Worm (Caenorhabditis elegans) whole organism, L4 larva: ENCODE data around the gene F41E6.17.

ENCODE experiments used
- T20F7.1 ChIP-seq: fragments of 200-800 bp; sonication (Bioruptor generic); optimal IDR thresholded peaks from 2 replicates; lab custom pipeline; 2018; ENCODE audit warnings: mild to moderate bottlenecking, missing genetic modification characterization, missing compliant biosample characterization
- Y105C5A.15 ChIP-seq: fragments of 200-800 bp; sonication (Bioruptor generic); IDR thresholded peaks from 2 replicates; pipeline ENCODE4 v1.3.6; 2022; ENCODE audit warnings: missing genetic modification characterization, missing compliant biosample characterization
- ZK337.2 ChIP-seq: fragments of 200-800 bp; sonication (Bioruptor generic); IDR thresholded peaks from 2 replicates; pipeline ENCODE4 v1.3.6; 2022; ENCODE audit warnings: missing genetic modification reagents, missing genetic modification characterization, missing compliant biosample characterization
- ZK546.5 ChIP-seq, 2 experiments: sonication (generic microtip); optimal IDR thresholded peaks; 2 replicates each; lab custom pipeline; 2017; ENCODE audit warnings: missing biosample characterization in 2 of 2, missing genetic modification characterization in 2 of 2
- aha-1 ChIP-seq: fragments of 150-350 bp; peaks from one replicate; lab custom pipeline; 2014; ENCODE audit warnings: missing biosample characterization, missing genetic modification characterization
- arid-1 ChIP-seq: fragments of 200-800 bp; sonication (Bioruptor generic); conservative IDR thresholded peaks from 2 replicates; pipeline ENCODE4 v1.3.6; 2022; ENCODE audit warnings: missing genetic modification reagents, missing genetic modification characterization, missing compliant biosample characterization
- attf-4 ChIP-seq: sonication (generic microtip); optimal IDR thresholded peaks from 3 replicates; lab custom pipeline; 2017; ENCODE audit warnings: missing biosample characterization, missing genetic modification characterization
- ceh-20 ChIP-seq: fragments of 200-800 bp; sonication (Bioruptor generic); IDR thresholded peaks from 2 replicates; pipeline ENCODE4 v1.3.6; 2022; ENCODE audit warnings: missing genetic modification reagents, missing genetic modification characterization, missing compliant biosample characterization
- ceh-28 ChIP-seq: fragments of 150-350 bp; optimal IDR thresholded peaks from 2 replicates; lab custom pipeline; 2014; ENCODE audit warnings: missing biosample characterization, missing genetic modification reagents, missing genetic modification characterization
- ceh-62 ChIP-seq: sonication (generic microtip); optimal IDR thresholded peaks from 2 replicates; lab custom pipeline; 2017; ENCODE audit warnings: missing biosample characterization, missing genetic modification characterization
- ces-1 ChIP-seq: fragments of 150-350 bp; sonication (generic microtip); optimal IDR thresholded peaks from 4 replicates; lab custom pipeline; 2014; ENCODE audit warnings: missing biosample characterization, missing genetic modification reagents, missing genetic modification characterization
- daf-12 ChIP-seq: fragments of 150-350 bp; optimal IDR thresholded peaks from 2 replicates; lab custom pipeline; 2014; ENCODE audit warnings: missing biosample characterization, missing genetic modification reagents, missing genetic modification characterization
- daf-16 ChIP-seq, 3 experiments: sonication (generic microtip); optimal IDR thresholded peaks; 2 replicates each; lab custom pipeline; 2016 to 2017; ENCODE audit warnings: missing genetic modification characterization in 3 of 3, missing genetic modification reagents in 3 of 3, mild to moderate bottlenecking in 2 of 3, missing compliant biosample characterization in 2 of 3, missing biosample characterization in 1 of 3, moderate library complexity in 1 of 3
- dmd-6 ChIP-seq: fragments of 200-800 bp; sonication (Bioruptor generic); IDR thresholded peaks from 2 replicates; pipeline ENCODE4 v1.3.6; 2022; ENCODE audit warnings: missing genetic modification reagents, missing genetic modification characterization, missing compliant biosample characterization
- dpl-1 ChIP-seq: fragments of 150-350 bp; optimal IDR thresholded peaks from 2 replicates; lab custom pipeline; 2014; ENCODE audit warnings: missing biosample characterization, missing genetic modification reagents, missing genetic modification characterization
- duxl-1 ChIP-seq: sonication (generic microtip); optimal IDR thresholded peaks from 2 replicates; lab custom pipeline; 2016; ENCODE audit warnings: mild to moderate bottlenecking, missing genetic modification characterization, moderate library complexity, missing compliant biosample characterization; ENCODE audit not compliant: poor library complexity
- egl-43 ChIP-seq: fragments of 200-800 bp; sonication (Bioruptor generic); IDR thresholded peaks from 2 replicates; pipeline ENCODE4 v1.3.6; 2022; ENCODE audit warnings: missing genetic modification reagents, missing genetic modification characterization, missing compliant biosample characterization
- fkh-10 ChIP-seq: fragments of 150-350 bp; optimal IDR thresholded peaks from 2 replicates; lab custom pipeline; 2014; ENCODE audit warnings: missing biosample characterization, missing genetic modification reagents, missing genetic modification characterization
- fos-1 ChIP-seq: fragments of 150-350 bp; optimal IDR thresholded peaks from 2 replicates; lab custom pipeline; 2014; ENCODE audit warnings: missing biosample characterization, missing genetic modification characterization
- gei-8 ChIP-seq: fragments of 200-800 bp; sonication (Bioruptor generic); optimal IDR thresholded peaks from 2 replicates; lab custom pipeline; 2018; ENCODE audit warnings: mild to moderate bottlenecking, missing genetic modification characterization, missing compliant biosample characterization
- hif-1 ChIP-seq, 2 experiments: sonication (generic microtip); optimal IDR thresholded peaks; 2 replicates each; lab custom pipeline; 2016 to 2017; ENCODE audit warnings: missing compliant biosample characterization in 2 of 2, missing genetic modification characterization in 2 of 2, missing genetic modification reagents in 2 of 2, missing genotype in 2 of 2, mild to moderate bottlenecking in 1 of 2
- hlh-30 ChIP-seq: sonication (generic microtip); optimal IDR thresholded peaks from 2 replicates; lab custom pipeline; 2017; ENCODE audit warnings: antibody characterized with exemption, mild to moderate bottlenecking, missing genetic modification characterization, missing compliant biosample characterization; ENCODE audit not compliant: insufficient read depth
- lin-1 ChIP-seq: fragments of 200-800 bp; sonication (Bioruptor generic); IDR thresholded peaks from 2 replicates; pipeline ENCODE4 v1.3.6; 2022; ENCODE audit warnings: missing genetic modification reagents, missing genetic modification characterization, missing compliant biosample characterization
- lin-38 ChIP-seq: fragments of 200-800 bp; sonication (Bioruptor generic); IDR thresholded peaks from 2 replicates; pipeline ENCODE4 v1.3.6; 2022; ENCODE audit warnings: missing genetic modification reagents, missing genetic modification characterization, missing compliant biosample characterization
- lir-3 ChIP-seq: sonication (generic microtip); optimal IDR thresholded peaks from 2 replicates; lab custom pipeline; 2016; ENCODE audit warnings: mild to moderate bottlenecking, missing genetic modification characterization, missing compliant biosample characterization
- madf-5 ChIP-seq, 2 experiments: fragments of 200-800 bp; sonication (Bioruptor generic); IDR thresholded peaks; 2 replicates each; pipeline ENCODE4 v1.3.6; 2022; ENCODE audit warnings: missing compliant biosample characterization in 2 of 2, missing genetic modification characterization in 2 of 2
- mdl-1 ChIP-seq, 2 experiments: fragments of 150-350 bp in 1 of 2; sonication (generic microtip) in 1 of 2; optimal IDR thresholded peaks; 2 replicates each; lab custom pipeline; 2014 to 2017; ENCODE audit warnings: missing biosample characterization in 2 of 2, missing genetic modification characterization in 2 of 2
- mxl-3 ChIP-seq: fragments of 200-800 bp; sonication (Bioruptor generic); optimal IDR thresholded peaks from 2 replicates; lab custom pipeline; 2018; ENCODE audit warnings: mild to moderate bottlenecking, missing genetic modification characterization, missing compliant biosample characterization
- nhr-102 ChIP-seq: sonication (generic microtip); optimal IDR thresholded peaks from 2 replicates; lab custom pipeline; 2016; ENCODE audit warnings: mild to moderate bottlenecking, missing genetic modification characterization, moderate library complexity, missing compliant biosample characterization
- nhr-11 ChIP-seq: fragments of 150-350 bp; optimal IDR thresholded peaks from 2 replicates; lab custom pipeline; 2014; ENCODE audit warnings: missing biosample characterization, missing genetic modification characterization
- nhr-111 ChIP-seq: fragments of 200-800 bp; sonication (Bioruptor generic); optimal IDR thresholded peaks from 2 replicates; lab custom pipeline; 2018; ENCODE audit warnings: mild to moderate bottlenecking, missing genetic modification characterization, missing compliant biosample characterization
- nhr-42 ChIP-seq: fragments of 200-800 bp; sonication (Bioruptor generic); IDR thresholded peaks from 2 replicates; pipeline ENCODE4 v1.3.6; 2022; ENCODE audit warnings: missing genetic modification characterization, missing compliant biosample characterization
- nhr-6 ChIP-seq: fragments of 150-350 bp; optimal IDR thresholded peaks from 2 replicates; lab custom pipeline; 2014; ENCODE audit warnings: missing biosample characterization, missing genetic modification characterization
- nhr-77 ChIP-seq: fragments of 150-350 bp; optimal IDR thresholded peaks from 2 replicates; lab custom pipeline; 2014; ENCODE audit warnings: missing biosample characterization, missing genetic modification characterization
- pha-4 ChIP-seq, 2 experiments: fragments of 150-350 bp in 1 of 2; fragments of 200-800 bp in 1 of 2; sonication (Bioruptor generic) in 1 of 2; IDR thresholded peaks in 1 of 2; optimal IDR thresholded peaks in 1 of 2; 2 replicates each; pipeline versions ENCODE4 v1.3.6 to Lab custom; 2014 to 2022; ENCODE audit warnings: missing genetic modification characterization in 2 of 2, missing genetic modification reagents in 2 of 2, missing biosample characterization in 1 of 2, missing compliant biosample characterization in 1 of 2
- saeg-2 ChIP-seq: fragments of 200-800 bp; sonication (Bioruptor generic); IDR thresholded peaks from 2 replicates; pipeline ENCODE4 v1.3.6; 2022; ENCODE audit warnings: missing genetic modification reagents, missing genetic modification characterization, missing compliant biosample characterization
- sdz-12 ChIP-seq: fragments of 200-800 bp; sonication (Bioruptor generic); optimal IDR thresholded peaks from 2 replicates; lab custom pipeline; 2018; ENCODE audit warnings: mild to moderate bottlenecking, missing genetic modification characterization, missing compliant biosample characterization
- skn-1 ChIP-seq: fragments of 150-350 bp; optimal IDR thresholded peaks from 2 replicates; lab custom pipeline; 2014; ENCODE audit warnings: missing biosample characterization, missing genetic modification characterization
- snpc-1.2 ChIP-seq: fragments of 200-800 bp; sonication (Bioruptor generic); IDR thresholded peaks from 2 replicates; pipeline ENCODE4 v1.3.6; 2022; ENCODE audit warnings: missing genetic modification reagents, missing genetic modification characterization, missing compliant biosample characterization
- snpc-4 ChIP-seq: fragments of 150-350 bp; optimal IDR thresholded peaks from 2 replicates; lab custom pipeline; 2014; ENCODE audit warnings: missing biosample characterization, missing genetic modification characterization
- spr-3 ChIP-seq: fragments of 200-800 bp; sonication (Bioruptor generic); optimal IDR thresholded peaks from 2 replicates; lab custom pipeline; 2018; ENCODE audit warnings: mild to moderate bottlenecking, missing genetic modification characterization, missing compliant biosample characterization
- vab-7 ChIP-seq: fragments of 200-800 bp; sonication (Bioruptor generic); IDR thresholded peaks from 2 replicates; pipeline ENCODE4 v1.3.6; 2022; ENCODE audit warnings: missing genetic modification reagents, missing genetic modification characterization, missing compliant biosample characterization
- zag-1 ChIP-seq: fragments of 150-350 bp; optimal IDR thresholded peaks from 2 replicates; lab custom pipeline; 2014; ENCODE audit warnings: missing biosample characterization, missing genetic modification characterization
- zfp-3 ChIP-seq: fragments of 200-800 bp; sonication (Bioruptor generic); conservative IDR thresholded peaks from 2 replicates; pipeline ENCODE4 v1.3.6; 2022; ENCODE audit warnings: missing genetic modification reagents, missing genetic modification characterization, missing compliant biosample characterization
- zip-11 ChIP-seq: fragments of 200-800 bp; sonication (Bioruptor generic); IDR thresholded peaks from 2 replicates; pipeline ENCODE4 v1.3.6; 2022; ENCODE audit warnings: missing genetic modification characterization, missing compliant biosample characterization

The F41E6.17 gene

DNA sequence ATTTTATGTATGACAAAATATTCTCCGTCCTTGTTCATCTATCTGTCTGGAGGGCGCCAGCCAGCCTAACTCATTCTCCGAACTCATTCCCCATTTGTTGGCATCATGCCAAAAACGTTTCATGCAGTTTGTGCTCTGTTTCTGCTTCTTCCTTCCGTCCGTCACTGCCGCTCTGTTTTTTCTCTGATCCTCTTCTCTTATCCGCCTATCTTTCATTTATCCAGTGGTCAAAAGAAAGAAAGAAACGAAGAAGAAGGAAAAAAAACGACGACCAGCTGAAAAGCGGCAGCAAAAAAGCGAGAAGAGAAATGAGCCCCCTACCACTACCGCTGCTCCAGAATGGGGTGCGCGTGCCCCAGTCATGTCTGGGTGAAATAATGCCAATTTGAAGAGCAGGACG lies 39.1 kb downstream of the F41E6.17 start (continued):
- TF ChIP-seq arid-1 (GFP tag; lab: Robert Waterston, UW) (no peak), sdz-12 (no peak), mdl-1 (tag; optimal IDR thresholded peaks at IDR 0.05; lab: Kevin White, UChicago) (peak in 1 of 2 experiments; percentile 54), nhr-111 (no peak), egl-43 (GFP tag; lab: Robert Waterston, UW) (0 out of 2 replicates have a peak, but pooled peaks have one; percentile 45), snpc-1.2 (no peak), Y105C5A.15 (GFP tag; lab: Robert Waterston, UW) (no peak), daf-12 (no peak), daf-16 (GFP tag; optimal IDR thresholded peaks at IDR 0.05; lab: Kevin White, UChicago) (no peak), daf-16 (tag; optimal IDR thresholded peaks at IDR 0.05; lab: Kevin White, UChicago) (no peak), nhr-102 (tag; lab: Kevin White, UChicago) (no peak), nhr-77 (tag; lab: Kevin White, UChicago) (no peak), lir-3 (no peak)

DNA sequence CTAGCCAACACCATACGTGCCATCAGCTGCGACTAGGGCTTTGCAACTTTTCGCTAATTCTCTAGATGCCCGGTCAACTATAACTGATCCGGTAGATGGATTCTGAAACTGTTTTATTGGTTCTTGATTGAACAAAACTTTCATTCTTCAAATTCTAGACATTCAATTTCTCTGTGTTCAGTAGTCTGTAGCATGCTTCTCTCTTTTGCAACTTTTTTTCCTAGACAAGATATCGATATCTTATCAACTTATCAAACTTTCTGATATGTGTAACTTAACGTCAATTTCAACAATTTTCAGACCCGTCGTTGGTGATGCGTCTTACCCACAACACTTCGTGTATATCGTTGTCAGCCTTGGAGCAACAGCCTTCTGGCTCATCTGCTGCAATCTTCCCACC lies 41.9 kb downstream of the F41E6.17 start, which contains the start of gene ZC190.4:
TSS of gene ZC190.4 (plus strand) at position 301 of the 400 bp plus-strand sequence.
- TF ChIP-seq spr-3 = no peak
- TF ChIP-seq dmd-6 (GFP tag; lab: Robert Waterston, UW) = 0 out of 2 replicates have a peak, but pooled peaks have one; percentile 9
- no peak for TF ChIP-seq snpc-4 (tag; lab: Kevin White, UChicago)

DNA sequence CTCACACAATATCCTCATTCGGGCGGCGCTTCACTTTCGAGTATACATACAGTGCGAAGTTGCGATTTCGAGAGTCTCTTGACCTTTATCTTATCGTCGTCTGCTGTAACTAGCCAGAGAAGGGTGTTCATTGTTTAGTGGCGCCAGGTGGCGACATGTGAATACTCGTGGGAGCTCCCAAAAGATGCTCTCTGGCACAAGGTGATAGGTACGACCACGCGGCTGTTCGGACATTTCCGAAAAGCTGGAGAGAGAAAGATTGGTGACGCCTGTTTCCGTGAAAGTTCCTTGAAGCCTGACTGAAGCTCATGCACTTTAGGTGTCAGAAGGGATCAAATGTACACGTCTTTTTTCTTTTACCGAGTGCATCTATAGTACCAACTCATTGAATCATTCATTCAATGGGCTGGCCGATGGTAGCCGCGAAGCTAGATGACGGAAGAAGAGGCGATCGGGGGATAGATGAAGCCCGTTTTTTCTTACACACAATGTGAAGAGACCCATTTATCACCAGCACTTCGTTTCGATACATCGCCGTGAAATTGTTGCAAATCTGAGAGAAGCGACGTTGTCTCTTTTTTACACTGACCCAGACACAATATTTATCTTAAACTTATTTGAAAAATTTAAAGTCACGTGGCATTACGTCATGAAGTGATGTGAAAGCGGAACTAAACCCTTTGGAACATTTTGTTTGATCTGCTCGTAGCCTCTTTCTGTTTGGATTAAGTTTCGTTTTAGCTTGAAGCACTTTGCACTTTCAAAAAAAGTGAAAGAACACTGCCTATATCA lies 43.5 kb downstream of the F41E6.17 start:
- peak; percentile 34 for TF ChIP-seq hlh-30 (tag; lab: Kevin White, UChicago)
- TF ChIP-seq gei-8 = no peak
- TF ChIP-seq madf-5 (GFP tag; IDR thresholded peaks at IDR 0.05; lab: Robert Waterston, UW) = no peak
- TF ChIP-seq aha-1 (tag; lab: Kevin White, UChicago) = peak; percentile 22
- no peak for TF ChIP-seq lin-1
- no peak for TF ChIP-seq pha-4 (GFP tag; IDR thresholded peaks at IDR 0.05; lab: Robert Waterston, UW)
- no peak for TF ChIP-seq pha-4 (tag; optimal IDR thresholded peaks at IDR 0.05; lab: Kevin White, UChicago)
- no peak for TF ChIP-seq skn-1
- no peak for TF ChIP-seq saeg-2 (GFP tag; lab: Robert Waterston, UW)
- TF ChIP-seq vab-7 (GFP tag; lab: Robert Waterston, UW) = no peak
- TF ChIP-seq nhr-11 (tag; lab: Kevin White, UChicago) = peak; percentile 10
- TF ChIP-seq snpc-1.2 = no peak
- no peak for TF ChIP-seq attf-4 (tag; lab: Kevin White, UChicago)
- no peak for TF ChIP-seq T20F7.1 (GFP tag; lab: Kevin White, UChicago)
- TF ChIP-seq ZK546.5 (tag; optimal IDR thresholded peaks at IDR 0.05; lab: Kevin White, UChicago) = no peak
- TF ChIP-seq zfp-3 (GFP tag; lab: Robert Waterston, UW) = no peak
- no peak for TF ChIP-seq duxl-1
- no peak for TF ChIP-seq ceh-28 (tag; lab: Kevin White, UChicago)
- TF ChIP-seq nhr-42 (GFP tag; lab: Robert Waterston, UW) = no peak
- no peak for TF ChIP-seq nhr-6
- TF ChIP-seq daf-16 (GFP tag; optimal IDR thresholded peaks at IDR 0.05; lab: Kevin White, UChicago) = peak in 1 of 2 experiments; percentile 39
- TF ChIP-seq daf-16 (tag; optimal IDR thresholded peaks at IDR 0.05; lab: Kevin White, UChicago) = no peak
- no peak for TF ChIP-seq mdl-1 (tag; optimal IDR thresholded peaks at IDR 0.05; lab: Kevin White, UChicago)
- TF ChIP-seq zag-1 (tag; lab: Kevin White, UChicago) = no peak
- no peak for TF ChIP-seq ceh-62 (tag; lab: Kevin White, UChicago)
- no peak for TF ChIP-seq ZK337.2 (GFP tag; lab: Robert Waterston, UW)
- TF ChIP-seq hif-1 (tag; optimal IDR thresholded peaks at IDR 0.05; lab: Kevin White, UChicago) = no peak
- TF ChIP-seq ceh-20 (GFP tag; lab: Robert Waterston, UW) = no peak
- TF ChIP-seq lin-38 = no peak
- TF ChIP-seq fkh-10 = no peak
- TF ChIP-seq dpl-1 (GFP tag; lab: Kevin White, UChicago) = no peak
- TF ChIP-seq zip-11 (GFP tag; lab: Robert Waterston, UW) = no peak
- TF ChIP-seq mxl-3 (GFP tag; lab: Kevin White, UChicago) = peak; percentile 0
- no peak for TF ChIP-seq ces-1
- TF ChIP-seq fos-1 (tag; lab: Kevin White, UChicago) = no peak
